Fruit fly (Drosophila melanogaster) whole organism, embryonic: ENCODE results near the gene CG4991.

Experiments used
- ATbp ChIP-seq: fragments of 200-800 bp; sonication (Bioruptor generic); optimal IDR thresholded peaks from 2 replicates; lab custom pipeline; 2017; ENCODE audit warnings: missing biosample characterization, mild to moderate bottlenecking, missing genetic modification characterization, missing genetic modification reagents
- B-H2 ChIP-seq: fragments of 200-800 bp; sonication (Bioruptor generic); optimal IDR thresholded peaks from 2 replicates; lab custom pipeline; 2018; ENCODE audit warnings: missing biosample characterization, mild to moderate bottlenecking, missing genetic modification characterization
- Bgb ChIP-seq: fragments of 200-800 bp; sonication (Bioruptor generic); IDR thresholded peaks from 2 replicates; pipeline ENCODE4 v1.3.6; 2022; ENCODE audit warnings: missing biosample characterization, missing genetic modification characterization; ENCODE audit not compliant: partially characterized antibody
- CG10267 ChIP-seq: fragments of 200-800 bp; sonication (Bioruptor generic); optimal IDR thresholded peaks from 2 replicates; lab custom pipeline; 2018; ENCODE audit warnings: missing biosample characterization, mild to moderate bottlenecking, missing genetic modification characterization, moderate library complexity
- CG10959 ChIP-seq: fragments of 200-800 bp; sonication (Bioruptor generic); IDR thresholded peaks from 2 replicates; pipeline ENCODE4 v1.3.6; 2022; ENCODE audit warnings: missing biosample characterization, missing genetic modification characterization
- CG12391 ChIP-seq: fragments of 200-800 bp; sonication (Bioruptor generic); optimal IDR thresholded peaks from 3 replicates; lab custom pipeline; 2018; ENCODE audit warnings: missing biosample characterization, mild to moderate bottlenecking, missing genetic modification characterization, moderate library complexity
- CG13296 ChIP-seq: fragments of 200-800 bp; sonication (Bioruptor generic); optimal IDR thresholded peaks from 3 replicates; lab custom pipeline; 2018; ENCODE audit warnings: missing biosample characterization, mild to moderate bottlenecking, missing genetic modification characterization
- CG13624 ChIP-seq: fragments of 200-800 bp; sonication (Bioruptor generic); optimal IDR thresholded peaks from 2 replicates; lab custom pipeline; 2016; ENCODE audit warnings: missing biosample characterization, missing genetic modification characterization
- CG13894 ChIP-seq: fragments of 200-800 bp; sonication (Bioruptor generic); optimal IDR thresholded peaks from 3 replicates; lab custom pipeline; 2018; ENCODE audit warnings: missing biosample characterization, mild to moderate bottlenecking, missing genetic modification characterization, moderate library complexity
- CG14667 ChIP-seq: fragments of 200-800 bp; sonication (Bioruptor generic); IDR thresholded peaks from 2 replicates; pipeline ENCODE4 v1.3.6; 2022; ENCODE audit warnings: missing biosample characterization, missing genetic modification characterization
- CG14710 ChIP-seq: fragments of 200-800 bp; sonication (Bioruptor generic); optimal IDR thresholded peaks from 3 replicates; lab custom pipeline; 2019; ENCODE audit warnings: missing biosample characterization, mild to moderate bottlenecking, missing genetic modification characterization, moderate library complexity
- CG17359 ChIP-seq: fragments of 200-800 bp; sonication (Bioruptor generic); optimal IDR thresholded peaks from 3 replicates; lab custom pipeline; 2018; ENCODE audit warnings: missing biosample characterization, mild to moderate bottlenecking, missing genetic modification characterization, moderate library complexity
- CG17568 ChIP-seq: fragments of 200-800 bp; sonication (Bioruptor generic); optimal IDR thresholded peaks from 2 replicates; lab custom pipeline; 2018; ENCODE audit warnings: missing biosample characterization, mild to moderate bottlenecking, missing genetic modification characterization, moderate library complexity
- CG18476 ChIP-seq: fragments of 200-800 bp; sonication (Bioruptor generic); optimal IDR thresholded peaks from 2 replicates; lab custom pipeline; 2016; ENCODE audit warnings: missing biosample characterization, mild to moderate bottlenecking, missing genetic modification characterization
- CG18764 ChIP-seq: fragments of 200-800 bp; sonication (Bioruptor generic); optimal IDR thresholded peaks from 3 replicates; lab custom pipeline; 2016; ENCODE audit warnings: missing biosample characterization, missing genetic modification characterization
- CG2116 ChIP-seq: fragments of 200-800 bp; sonication (Bioruptor generic); optimal IDR thresholded peaks from 3 replicates; lab custom pipeline; 2018; ENCODE audit warnings: missing biosample characterization, mild to moderate bottlenecking, missing genetic modification characterization
- CG32767 ChIP-seq: fragments of 200-800 bp; sonication (Bioruptor generic); IDR thresholded peaks from 2 replicates; pipeline ENCODE4 v1.3.6; 2022; ENCODE audit warnings: missing biosample characterization, missing genetic modification characterization
- CG34376 ChIP-seq: fragments of 200-800 bp; sonication (Bioruptor generic); optimal IDR thresholded peaks from 2 replicates; lab custom pipeline; 2018; ENCODE audit warnings: missing biosample characterization, mild to moderate bottlenecking, missing genetic modification characterization
- CG43689 ChIP-seq: fragments of 200-800 bp; sonication (Bioruptor generic); IDR thresholded peaks from 2 replicates; pipeline ENCODE4 v1.3.6; 2022; ENCODE audit warnings: missing biosample characterization, missing genetic modification characterization
- CG7839 ChIP-seq: fragments of 200-800 bp; sonication (Bioruptor generic); optimal IDR thresholded peaks from 3 replicates; lab custom pipeline; 2018; ENCODE audit warnings: missing biosample characterization, mild to moderate bottlenecking, missing genetic modification characterization, moderate library complexity
- CG7928 ChIP-seq: fragments of 200-800 bp; sonication (Bioruptor generic); optimal IDR thresholded peaks from 2 replicates; lab custom pipeline; 2017; ENCODE audit warnings: missing biosample characterization, mild to moderate bottlenecking, missing genetic modification characterization
- CG7963 ChIP-seq: fragments of 200-800 bp; sonication (Bioruptor generic); IDR thresholded peaks from 3 replicates; pipeline ENCODE4 v1.3.6; 2022; ENCODE audit warnings: missing biosample characterization, missing genetic modification characterization; ENCODE audit not compliant: partially characterized antibody
- CG8281 ChIP-seq: fragments of 200-800 bp; sonication (Bioruptor generic); optimal IDR thresholded peaks from 2 replicates; lab custom pipeline; 2018; ENCODE audit warnings: missing biosample characterization, mild to moderate bottlenecking, missing genetic modification characterization, moderate library complexity
- CG8290 ChIP-seq, 3 experiments: fragments of 200-800 bp; sonication (Bioruptor generic); optimal IDR thresholded peaks; 2 replicates each; lab custom pipeline; 2016 to 2019; ENCODE audit warnings: missing biosample characterization in 3 of 3, missing genetic modification characterization in 3 of 3, mild to moderate bottlenecking in 2 of 3, moderate library complexity in 1 of 3
- CG9609 ChIP-seq: fragments of 200-800 bp; sonication (Bioruptor generic); optimal IDR thresholded peaks from 3 replicates; lab custom pipeline; 2016; ENCODE audit warnings: missing biosample characterization, missing genetic modification characterization
- CoRest ChIP-seq: fragments of 200-800 bp; sonication (Bioruptor generic); optimal IDR thresholded peaks from 3 replicates; lab custom pipeline; 2018; ENCODE audit warnings: missing biosample characterization, mild to moderate bottlenecking, missing genetic modification characterization, moderate library complexity
- CrebB ChIP-seq: fragments of 200-800 bp; sonication (Bioruptor generic); optimal IDR thresholded peaks from 3 replicates; lab custom pipeline; 2018; ENCODE audit warnings: missing biosample characterization, mild to moderate bottlenecking, missing genetic modification characterization
- D19A ChIP-seq: fragments of 200-800 bp; optimal IDR thresholded peaks from 3 replicates; lab custom pipeline; 2019; ENCODE audit warnings: missing biosample characterization, mild to moderate bottlenecking, missing genetic modification characterization, moderate library complexity
- Dad ChIP-seq: fragments of 200-800 bp; sonication (Bioruptor generic); optimal IDR thresholded peaks from 3 replicates; lab custom pipeline; 2016; ENCODE audit warnings: missing biosample characterization, missing genetic modification characterization
- Dip3 ChIP-seq: fragments of 200-800 bp; sonication (Bioruptor generic); optimal IDR thresholded peaks from 3 replicates; lab custom pipeline; 2016; ENCODE audit warnings: missing biosample characterization, missing genetic modification characterization
- Dll ChIP-seq: fragments of 200-800 bp; sonication (Bioruptor generic); IDR thresholded peaks from 4 replicates; pipeline ENCODE4 v1.3.6; 2022; ENCODE audit warnings: missing biosample characterization, missing genetic modification characterization; ENCODE audit not compliant: partially characterized antibody
- ERR ChIP-seq: fragments of 200-800 bp; sonication (Bioruptor generic); optimal IDR thresholded peaks from 2 replicates; lab custom pipeline; 2016; ENCODE audit warnings: missing biosample characterization, missing genetic modification characterization
- Ets65A ChIP-seq: fragments of 200-800 bp; sonication (Bioruptor generic); peaks from one replicate; lab custom pipeline; 2016; ENCODE audit warnings: missing biosample characterization, missing genetic modification characterization
- HLH3B ChIP-seq: fragments of 200-800 bp; sonication (Bioruptor generic); IDR thresholded peaks from 2 replicates; pipeline ENCODE4 v1.3.6; 2022; ENCODE audit warnings: missing biosample characterization, missing genetic modification characterization
- Sin3A ChIP-seq: fragments of >200 bp; optimal IDR thresholded peaks from 2 replicates; lab custom pipeline; 2018
- Ssrp ChIP-seq: fragments of 200-800 bp; sonication (Bioruptor generic); optimal IDR thresholded peaks from 2 replicates; lab custom pipeline; 2018; ENCODE audit warnings: missing biosample characterization, mild to moderate bottlenecking, missing genetic modification characterization, moderate library complexity
- ab ChIP-seq: fragments of 200-800 bp; sonication (Bioruptor generic); optimal IDR thresholded peaks from 2 replicates; lab custom pipeline; 2016; ENCODE audit warnings: missing biosample characterization, missing genetic modification characterization
- bab2 ChIP-seq: fragments of 200-800 bp; sonication (Bioruptor generic); optimal IDR thresholded peaks from 2 replicates; lab custom pipeline; 2016; ENCODE audit warnings: missing biosample characterization, missing genetic modification characterization
- dm ChIP-seq: fragments of 200-800 bp; sonication (Bioruptor generic); optimal IDR thresholded peaks from 3 replicates; lab custom pipeline; 2016; ENCODE audit warnings: missing biosample characterization, missing genetic modification characterization
- klu ChIP-seq: fragments of 200-800 bp; sonication (Bioruptor generic); IDR thresholded peaks from 2 replicates; pipeline ENCODE4 v1.3.6; 2022; ENCODE audit warnings: missing biosample characterization, missing genetic modification characterization
- nerfin-1 ChIP-seq: fragments of 200-800 bp; sonication (Bioruptor generic); optimal IDR thresholded peaks from 3 replicates; lab custom pipeline; 2019; ENCODE audit warnings: missing biosample characterization, mild to moderate bottlenecking, missing genetic modification characterization, moderate library complexity
- onecut ChIP-seq: fragments of 200-800 bp; sonication (Bioruptor generic); IDR thresholded peaks from 2 replicates; pipeline ENCODE4 v1.3.6; 2022; ENCODE audit warnings: missing biosample characterization, missing genetic modification characterization
- pho ChIP-seq: fragments of 200-800 bp; sonication (Bioruptor generic); optimal IDR thresholded peaks from 2 replicates; lab custom pipeline; 2016; ENCODE audit warnings: missing biosample characterization, missing genetic modification characterization
- prd ChIP-seq, 3 experiments: fragments of >200 bp in 2 of 3; fragments of 200-800 bp in 1 of 3; sonication (Bioruptor generic) in 1 of 3; optimal IDR thresholded peaks in 2 of 3; IDR thresholded peaks in 1 of 3; 2 replicates in 2 of 3; 3 replicates in 1 of 3; pipeline versions ENCODE4 v1.3.6 to Lab custom; 2017 to 2022; ENCODE audit warnings: missing biosample characterization in 1 of 3, missing genetic modification characterization in 1 of 3
- sens ChIP-seq: fragments of 200-800 bp; sonication (Bioruptor generic); peaks from one replicate; lab custom pipeline; 2016; ENCODE audit warnings: missing biosample characterization, missing genetic modification characterization
- sens-2 ChIP-seq: fragments of 200-800 bp; sonication (Bioruptor generic); IDR thresholded peaks from 2 replicates; pipeline ENCODE4 v1.3.6; 2022; ENCODE audit warnings: missing biosample characterization, missing genetic modification characterization
- stwl ChIP-seq: fragments of 200-800 bp; sonication (Bioruptor generic); optimal IDR thresholded peaks from 3 replicates; lab custom pipeline; 2018; ENCODE audit warnings: missing biosample characterization, mild to moderate bottlenecking, missing genetic modification characterization, moderate library complexity
- tgo ChIP-seq: fragments of 200-800 bp; sonication (Bioruptor generic); IDR thresholded peaks from 3 replicates; pipeline ENCODE4 v1.3.6; 2022; ENCODE audit warnings: missing biosample characterization, missing genetic modification characterization
- trem ChIP-seq: fragments of 200-800 bp; optimal IDR thresholded peaks from 3 replicates; lab custom pipeline; 2019; ENCODE audit warnings: missing biosample characterization, mild to moderate bottlenecking, missing genetic modification characterization, moderate library complexity

The CG4991 gene

dm6 chrX:17147983-17148637 is 56.5 kb downstream of the CG4991 start, which contains the start of gene RpS5a:
TSS of gene RpS5a (minus strand) at chrX:17148264.
- TF ChIP-seq CG14710 (tag; lab: Kevin White, UChicago) (peak; percentile 71), CG17359 (tag; lab: Kevin White, UChicago) (peak; percentile 65), Ssrp (peak; percentile 38), prd (optimal IDR thresholded peaks at IDR 0.05; lab: Kevin White, UChicago) (no peak), prd (GFP tag; IDR thresholded peaks at IDR 0.05; lab: Robert Waterston, UW) (peak; percentile 69), pho (GFP tag; lab: Kevin White, UChicago) (peak; percentile 77), CG12391 (peak; percentile 66), trem (tag; lab: Kevin White, UChicago) (peak; percentile 50), CG8281 (no peak), CG32767 (peak; percentile 52; the same call in 1 of the 2 replicates), CG14667 (peak; percentile 76; the same call in 1 of the 2 replicates), B-H2 (GFP tag; lab: Kevin White, UChicago) (peak; percentile 87), CG17568 (GFP tag; lab: Kevin White, UChicago) (peak; percentile 62), ERR (peak; percentile 30), CG13894 (tag; lab: Kevin White, UChicago) (peak; percentile 58), CG18476 (peak; percentile 3), CG13296 (peak; percentile 87), CG10267 (peak; percentile 91), klu (peak; percentile 64), CG43689 (GFP tag; lab: Robert Waterston, UW) (no peak), tgo (GFP tag; lab: Robert Waterston, UW) (peak; percentile 62), HLH3B (GFP tag; lab: Robert Waterston, UW) (peak; percentile 46), CG9609 (GFP tag; lab: Kevin White, UChicago) (peak; percentile 86), onecut (peak; percentile 82), dm (peak; percentile 95), CoRest (peak; percentile 69), Dll (GFP tag; lab: Robert Waterston, UW) (peak; percentile 86), CrebB (tag; lab: Kevin White, UChicago) (peak; percentile 80), ab (GFP tag; lab: Kevin White, UChicago) (no peak), sens-2 (peak; percentile 74), Dad (GFP tag; lab: Kevin White, UChicago) (peak; percentile 75), CG18764 (GFP tag; lab: Kevin White, UChicago) (peak; percentile 79), Bgb (GFP tag; lab: Robert Waterston, UW) (peak; percentile 76), Sin3A (lab: Kevin White, UChicago) (peak; percentile 99), D19A (no peak), CG7928 (peak; percentile 89), CG7839 (tag; lab: Kevin White, UChicago) (peak; percentile 67), CG7963 (GFP tag; lab: Robert Waterston, UW) (peak; percentile 53; the same call in 1 of the 3 replicates), nerfin-1 (tag; lab: Kevin White, UChicago) (peak; percentile 72), CG13624 (GFP tag; lab: Kevin White, UChicago) (peak; percentile 87), CG2116 (GFP tag; lab: Kevin White, UChicago) (peak; percentile 98), Ets65A (GFP tag; lab: Kevin White, UChicago) (peak; percentile 99), CG8290 (GFP tag; optimal IDR thresholded peaks at IDR 0.05; lab: Kevin White, UChicago) (peak; percentile 79), CG8290 (tag; optimal IDR thresholded peaks at IDR 0.05; lab: Kevin White, UChicago) (peak; percentile 70 to 86), stwl (tag; lab: Kevin White, UChicago) (peak; percentile 55), ATbp (GFP tag; lab: Kevin White, UChicago) (peak; percentile 77), Dip3 (GFP tag; lab: Kevin White, UChicago) (peak; percentile 87), CG34376 (peak; percentile 92), sens (GFP tag; lab: Kevin White, UChicago) (peak; percentile 95), bab2 (GFP tag; lab: Kevin White, UChicago) (peak; percentile 67), CG10959 (no peak)
